Worm (Caenorhabditis elegans): Measurements from ENCODE around the gene Y45F10C.2.

ce11 chrIV:13632613-13633012 is 29.9 kb downstream of the Y45F10C.2 start:
- TF ChIP-seq zag-1 (tag; optimal IDR thresholded peaks at IDR 0.05) = no peak
- no peak for TF ChIP-seq lin-39 (tag; optimal IDR thresholded peaks at IDR 0.05)

Measured in whole organism, L3 larva.